Worm (Caenorhabditis elegans): ENCODE measurements around the gene C10A4.7.

The C10A4.7 gene

DNA sequence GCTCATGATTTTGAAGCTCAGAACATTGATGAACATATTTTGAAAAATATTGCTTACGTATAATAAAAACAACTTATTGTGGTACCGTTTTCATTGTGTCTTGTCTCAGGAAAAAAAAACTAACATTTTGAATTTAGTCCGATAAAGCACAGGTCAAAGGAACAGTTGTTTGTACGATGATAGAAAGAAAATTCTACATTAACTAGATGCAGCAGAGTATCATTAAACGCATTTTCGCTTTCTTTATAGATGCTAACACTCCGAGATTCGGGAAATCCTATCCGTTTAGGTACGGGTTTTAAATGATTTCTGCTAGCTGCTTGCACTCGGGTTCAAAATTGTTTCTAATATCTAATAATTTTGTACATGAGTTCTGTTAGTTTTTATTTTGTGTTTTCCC lies 6.3 kb downstream of the C10A4.7 start:
- TF ChIP-seq ceh-31 (tag; optimal IDR thresholded peaks at IDR 0.05): no peak
- no peak for TF ChIP-seq ceh-45 (GFP tag; IDR thresholded peaks at IDR 0.05)
- TF ChIP-seq T23F11.4 (GFP tag; optimal IDR thresholded peaks at IDR 0.05): no peak
- TF ChIP-seq ref-2 (tag; optimal IDR thresholded peaks at IDR 0.05): no peak
- no peak for TF ChIP-seq dmd-4 (tag; optimal IDR thresholded peaks at IDR 0.05; ENCODE audit: borderline replicate concordance)
- no peak for TF ChIP-seq fkh-10 (GFP tag; optimal IDR thresholded peaks at IDR 0.05)
- TF ChIP-seq Y22D7AL.16 (tag; optimal IDR thresholded peaks at IDR 0.05): no peak
- TF ChIP-seq madf-2 (tag; optimal IDR thresholded peaks at IDR 0.05): no peak
- TF ChIP-seq che-1 (tag; optimal IDR thresholded peaks at IDR 0.05): no peak

DNA sequence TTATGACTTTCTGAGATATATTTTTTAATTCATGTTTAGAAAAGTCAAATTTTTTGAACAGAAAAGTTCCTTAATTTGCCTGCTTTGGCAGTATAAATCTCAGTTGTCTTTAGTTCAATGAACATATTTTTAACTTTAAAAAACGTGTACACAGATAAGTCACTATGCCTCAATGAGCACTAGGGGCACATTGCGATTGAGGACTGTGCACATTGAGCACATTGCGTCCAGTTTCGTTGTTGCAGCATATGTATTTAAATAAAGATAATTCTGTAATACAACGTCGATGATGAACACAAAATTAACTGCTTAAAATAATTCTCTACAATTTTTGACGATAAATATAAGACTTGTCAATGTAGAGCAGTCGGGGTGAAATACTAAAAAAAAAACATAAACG lies 7.6 kb downstream of the C10A4.7 start:
- no peak for TF ChIP-seq sox-2 (GFP tag; IDR thresholded peaks at IDR 0.05)
- no peak for TF ChIP-seq hlh-30 (tag; optimal IDR thresholded peaks at IDR 0.05; ENCODE audit: insufficient read depth)
- no peak for TF ChIP-seq unc-55 (GFP tag; optimal IDR thresholded peaks at IDR 0.05)
- no peak for TF ChIP-seq pax-1 (tag; optimal IDR thresholded peaks at IDR 0.05)
- no peak for TF ChIP-seq tbx-7 (tag; optimal IDR thresholded peaks at IDR 0.05)
- TF ChIP-seq C38D4.7 (GFP tag; optimal IDR thresholded peaks at IDR 0.05): no peak

- TF ChIP-seq nhr-232 (tag; optimal IDR thresholded peaks at IDR 0.05) (no peak), K09A11.1 (tag; optimal IDR thresholded peaks at IDR 0.05; ENCODE audit: insufficient read depth) (no peak), K02D7.2 (tag; optimal IDR thresholded peaks at IDR 0.05) (no peak), pag-3 (tag; optimal IDR thresholded peaks at IDR 0.05; ENCODE audit: borderline replicate concordance) (no peak), ttx-3 (tag; optimal IDR thresholded peaks at IDR 0.05) (no peak), ets-4 (tag; optimal IDR thresholded peaks at IDR 0.05) (no peak), dve-1 (tag; optimal IDR thresholded peaks at IDR 0.05) (no peak), fax-1 (tag; optimal IDR thresholded peaks at IDR 0.05) (no peak), Y22D7AL.16 (tag; optimal IDR thresholded peaks at IDR 0.05) (no peak), fkh-10 (GFP tag; optimal IDR thresholded peaks at IDR 0.05) (no peak), ceh-9 (tag; optimal IDR thresholded peaks at IDR 0.05) (no peak)
Measured at ce11 chrX:7405393-7405792, 9.9 kb downstream of the C10A4.7 start, which contains the start of gene C10A4.3. TSS of gene C10A4.3 (plus strand) at chrX:7405693.

ce11 chrX:7404551-7404950 lies 10.8 kb downstream of the C10A4.7 start:
- TF ChIP-seq dmd-4 (tag; optimal IDR thresholded peaks at IDR 0.05; ENCODE audit: borderline replicate concordance): no peak
- no peak for TF ChIP-seq ceh-6 (GFP tag; optimal IDR thresholded peaks at IDR 0.05)
- no peak for TF ChIP-seq syd-9 (tag; optimal IDR thresholded peaks at IDR 0.05)
- TF ChIP-seq unc-42 (tag; optimal IDR thresholded peaks at IDR 0.05): no peak
- no peak for TF ChIP-seq mec-3 (tag; optimal IDR thresholded peaks at IDR 0.05; ENCODE audit: borderline replicate concordance)

- TF ChIP-seq madf-2 (tag; optimal IDR thresholded peaks at IDR 0.05) (no peak), F13H6.1 (tag; optimal IDR thresholded peaks at IDR 0.05) (no peak), K09A11.1 (tag; optimal IDR thresholded peaks at IDR 0.05; ENCODE audit: insufficient read depth) (no peak), pros-1 (tag; optimal IDR thresholded peaks at IDR 0.05) (no peak), ceh-34 (tag; optimal IDR thresholded peaks at IDR 0.05) (no peak), lim-6 (tag; optimal IDR thresholded peaks at IDR 0.05) (no peak)
Measured at ce11 chrX:7400788-7401187, 14.5 kb downstream of the C10A4.7 start, which contains the start of gene C10A4.4. TSS of gene C10A4.4 (plus strand) at chrX:7401088.

ce11 chrX:7398584-7398983 lies 16.7 kb downstream of the C10A4.7 start, which contains the start of gene C10A4.10:
TSS of gene C10A4.10 (plus strand) at chrX:7398884.
- no peak for TF ChIP-seq fkh-10 (GFP tag; optimal IDR thresholded peaks at IDR 0.05)
- no peak for TF ChIP-seq ahr-1 (tag; optimal IDR thresholded peaks at IDR 0.05)
- no peak for TF ChIP-seq ceh-24 (tag; optimal IDR thresholded peaks at IDR 0.05)
- no peak for TF ChIP-seq sox-2 (GFP tag; IDR thresholded peaks at IDR 0.05)
- TF ChIP-seq ceh-14 (tag; optimal IDR thresholded peaks at IDR 0.05): no peak
- TF ChIP-seq nhr-232 (tag; optimal IDR thresholded peaks at IDR 0.05): no peak
- no peak for TF ChIP-seq hlh-30 (tag; optimal IDR thresholded peaks at IDR 0.05; ENCODE audit: insufficient read depth)
- TF ChIP-seq K09A11.1 (tag; optimal IDR thresholded peaks at IDR 0.05; ENCODE audit: insufficient read depth): no peak
- TF ChIP-seq ceh-18 (tag; optimal IDR thresholded peaks at IDR 0.05): no peak
- no peak for TF ChIP-seq ceh-2 (tag; optimal IDR thresholded peaks at IDR 0.05)
- no peak for TF ChIP-seq elt-2 (tag; optimal IDR thresholded peaks at IDR 0.05)
- TF ChIP-seq gmeb-2 (tag; optimal IDR thresholded peaks at IDR 0.05): no peak
- no peak for TF ChIP-seq ceh-31 (tag; optimal IDR thresholded peaks at IDR 0.05)
- no peak for TF ChIP-seq lim-6 (tag; optimal IDR thresholded peaks at IDR 0.05)
- no peak for TF ChIP-seq syd-9 (tag; optimal IDR thresholded peaks at IDR 0.05)
- no peak for TF ChIP-seq che-1 (tag; optimal IDR thresholded peaks at IDR 0.05)
- TF ChIP-seq fax-1 (tag; optimal IDR thresholded peaks at IDR 0.05): no peak
- TF ChIP-seq dve-1 (tag; optimal IDR thresholded peaks at IDR 0.05): no peak
- TF ChIP-seq Y22D7AL.16 (tag; optimal IDR thresholded peaks at IDR 0.05): no peak
